Worm (Caenorhabditis elegans) whole organism, L3 larva: ENCODE data around the gene nas-29.

Source experiments
- ZK546.5 ChIP-seq: sonication (generic microtip); optimal IDR thresholded peaks from 2 replicates; lab custom pipeline; 2017; ENCODE audit warnings: missing biosample characterization, missing genetic modification characterization
- egl-27 ChIP-seq: sonication (generic microtip); optimal IDR thresholded peaks from 4 replicates; lab custom pipeline; 2017; ENCODE audit warnings: missing biosample characterization, missing genetic modification reagents, missing genetic modification characterization
- elt-3 ChIP-seq, 3 experiments: fragments of 150-350 bp in 1 of 3; sonication (generic microtip) in 2 of 3; optimal IDR thresholded peaks; 2 replicates in 2 of 3; 4 replicates in 1 of 3; lab custom pipeline; 2014 to 2017; ENCODE audit warnings: missing biosample characterization in 3 of 3, missing genetic modification characterization in 3 of 3
- fkh-10 ChIP-seq: sonication (generic microtip); optimal IDR thresholded peaks from 2 replicates; lab custom pipeline; 2017; ENCODE audit warnings: missing biosample characterization, missing genetic modification reagents, missing genetic modification characterization
- fos-1 ChIP-seq: fragments of 150-350 bp; optimal IDR thresholded peaks from 2 replicates; lab custom pipeline; 2014; ENCODE audit warnings: missing biosample characterization, missing genetic modification characterization
- nfya-1 ChIP-seq: sonication (generic microtip); optimal IDR thresholded peaks from 2 replicates; lab custom pipeline; 2017; ENCODE audit warnings: missing genetic modification characterization, mild to moderate bottlenecking, missing compliant biosample characterization, antibody characterized with exemption, moderate library complexity; ENCODE audit not compliant: insufficient read depth
- nhr-12 ChIP-seq: fragments of 150-350 bp; optimal IDR thresholded peaks from 2 replicates; lab custom pipeline; 2014; ENCODE audit warnings: missing biosample characterization, missing genetic modification characterization
- nhr-237 ChIP-seq: fragments of 150-350 bp; optimal IDR thresholded peaks from 2 replicates; lab custom pipeline; 2014; ENCODE audit warnings: missing biosample characterization, missing genetic modification characterization
- nhr-25 ChIP-seq: sonication (generic microtip); optimal IDR thresholded peaks from 2 replicates; lab custom pipeline; 2017; ENCODE audit warnings: missing biosample characterization, missing genetic modification characterization
- nhr-76 ChIP-seq: fragments of 150-350 bp; sonication (generic microtip); optimal IDR thresholded peaks from 5 replicates; lab custom pipeline; 2014; ENCODE audit warnings: missing biosample characterization, missing genetic modification characterization
- pha-4 ChIP-seq: fragments of 150-350 bp; optimal IDR thresholded peaks from 2 replicates; lab custom pipeline; 2014; ENCODE audit warnings: missing biosample characterization, missing genetic modification reagents, missing genetic modification characterization
- pqm-1 ChIP-seq: fragments of 150-350 bp; optimal IDR thresholded peaks from 2 replicates; lab custom pipeline; 2017; ENCODE audit warnings: missing biosample characterization, missing genetic modification characterization, inconsistent platforms
- snpc-4 ChIP-seq: fragments of 150-350 bp; optimal IDR thresholded peaks from 2 replicates; lab custom pipeline; 2014; ENCODE audit warnings: missing biosample characterization, missing genetic modification characterization
- ztf-11 ChIP-seq: fragments of 150-350 bp; optimal IDR thresholded peaks from 2 replicates; lab custom pipeline; 2014; ENCODE audit warnings: missing biosample characterization, missing genetic modification characterization

DNA sequence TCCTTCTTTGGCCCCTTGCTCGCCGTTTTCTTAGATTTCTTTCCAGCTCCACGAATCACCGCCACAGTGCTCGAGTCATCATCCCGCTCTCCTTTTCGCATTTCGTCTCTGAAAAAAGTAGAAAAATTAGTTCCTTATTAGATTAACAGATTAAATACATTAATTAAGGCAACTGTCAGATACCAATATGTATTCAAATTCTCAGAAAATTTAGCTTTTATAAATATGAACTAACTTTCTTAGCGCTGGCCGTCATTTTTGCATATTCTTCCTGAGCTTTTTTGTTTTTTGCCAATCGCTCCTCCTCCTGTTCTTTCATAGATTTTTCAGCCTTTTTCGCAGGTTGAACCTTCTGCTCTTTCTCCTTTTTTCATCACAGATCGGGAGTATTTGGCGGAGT is 42.2 kb downstream of the nas-29 start, which contains the start of gene C04G6.6:
- TF ChIP-seq fos-1 (tag; lab: Kevin White, UChicago) (no peak), elt-3 (tag; optimal IDR thresholded peaks at IDR 0.05; lab: Kevin White, UChicago) (no peak), fkh-10 (no peak), pha-4 (no peak), nhr-25 (tag; lab: Kevin White, UChicago) (no peak), nhr-237 (tag; lab: Kevin White, UChicago) (no peak), snpc-4 (tag; lab: Kevin White, UChicago) (no peak), pqm-1 (tag; lab: Kevin White, UChicago) (no peak), ZK546.5 (tag; lab: Kevin White, UChicago) (no peak), egl-27 (tag; lab: Kevin White, UChicago) (no peak), nhr-12 (no peak), ztf-11 (no peak), nfya-1 (tag; lab: Kevin White, UChicago) (no peak), nhr-76 (tag; lab: Kevin White, UChicago) (no peak)
